Fruit fly (Drosophila melanogaster): Measurements from ENCODE around the gene CG2006.

CG2006 gene

dm6 chr3R:29508551-29509266 is 19.4 kb downstream of the CG2006 start (continued):
- TF ChIP-seq CG6854 (GFP tag; optimal IDR thresholded peaks at IDR 0.05) (no peak), CG6276 (GFP tag; optimal IDR thresholded peaks at IDR 0.05) (peak; percentile 0), esn (GFP tag; optimal IDR thresholded peaks at IDR 0.05) (no peak), topi (GFP tag; optimal IDR thresholded peaks at IDR 0.05) (no peak), net (GFP tag; optimal IDR thresholded peaks at IDR 0.05) (no peak), dac (GFP tag; optimal IDR thresholded peaks at IDR 0.05) (no peak), pdm3 (GFP tag; optimal IDR thresholded peaks at IDR 0.05) (no peak), CG3919 (GFP tag; optimal IDR thresholded peaks at IDR 0.05) (no peak), lz (GFP tag; optimal IDR thresholded peaks at IDR 0.05) (no peak), Hr38 (GFP tag; optimal IDR thresholded peaks at IDR 0.05) (no peak)

dm6 chr3R:29511472-29511871 is 22.2 kb downstream of the CG2006 start:
- TF ChIP-seq acj6 (GFP tag; optimal IDR thresholded peaks at IDR 0.05) (no peak), net (GFP tag; optimal IDR thresholded peaks at IDR 0.05) (no peak), Lpt (GFP tag; optimal IDR thresholded peaks at IDR 0.05) (no peak), CG8119 (GFP tag; IDR thresholded peaks at IDR 0.05) (no peak), CG6276 (GFP tag; optimal IDR thresholded peaks at IDR 0.05) (no peak), esn (GFP tag; optimal IDR thresholded peaks at IDR 0.05) (no peak), CG32006 (GFP tag; optimal IDR thresholded peaks at IDR 0.05) (no peak), CG8319 (GFP tag; optimal IDR thresholded peaks at IDR 0.05) (no peak), CG6792 (GFP tag; optimal IDR thresholded peaks at IDR 0.05) (no peak), lz (GFP tag; optimal IDR thresholded peaks at IDR 0.05) (no peak), Eip93F (GFP tag; optimal IDR thresholded peaks at IDR 0.05) (no peak), spab (GFP tag; optimal IDR thresholded peaks at IDR 0.05) (no peak), Hr39 (GFP tag; optimal IDR thresholded peaks at IDR 0.05) (no peak), CG3919 (GFP tag; optimal IDR thresholded peaks at IDR 0.05) (no peak), Hr38 (GFP tag; optimal IDR thresholded peaks at IDR 0.05) (no peak), CG15336 (GFP tag; IDR thresholded peaks at IDR 0.05) (no peak), Eip78C (GFP tag) (no peak), CG11294 (GFP tag; IDR thresholded peaks at IDR 0.05) (no peak)

dm6 chr3R:29512306-29513044 is 23.2 kb downstream of the CG2006 start:
- TF ChIP-seq Smox (GFP tag; optimal IDR thresholded peaks at IDR 0.05) (no peak), CG7368 (GFP tag; optimal IDR thresholded peaks at IDR 0.05) (no peak), CG15336 (GFP tag; IDR thresholded peaks at IDR 0.05) (0 out of 2 replicates have a peak, but pooled peaks have one; percentile 24), CG6792 (GFP tag; optimal IDR thresholded peaks at IDR 0.05) (no peak), CG6854 (GFP tag; optimal IDR thresholded peaks at IDR 0.05) (no peak), Eip75B (GFP tag; optimal IDR thresholded peaks at IDR 0.05) (no peak)

dm6 chr3R:29515417-29515816 is 26.1 kb downstream of the CG2006 start, which contains the start of gene ND-20L:
Gene ND-20L (plus strand): TSS chr3R:29515717.
- TF ChIP-seq CG6854 (GFP tag; optimal IDR thresholded peaks at IDR 0.05) (no peak), CG8119 (GFP tag; IDR thresholded peaks at IDR 0.05) (no peak), ss (GFP tag; optimal IDR thresholded peaks at IDR 0.05) (no peak), Eip78C (GFP tag) (no peak), CG1621 (tag; optimal IDR thresholded peaks at IDR 0.05) (no peak), CG11762 (GFP tag; optimal IDR thresholded peaks at IDR 0.05; ENCODE audit: insufficient read depth) (no peak), dsx (GFP tag; optimal IDR thresholded peaks at IDR 0.05; ENCODE audit: poor library complexity, severe bottlenecking) (no peak), CG31627 (GFP tag; optimal IDR thresholded peaks at IDR 0.05) (no peak), CG11902 (GFP tag; optimal IDR thresholded peaks at IDR 0.05) (no peak)

- TF ChIP-seq CG8119 (GFP tag; IDR thresholded peaks at IDR 0.05) (no peak), CG7368 (GFP tag; optimal IDR thresholded peaks at IDR 0.05) (no peak), Ets21C (GFP tag; optimal IDR thresholded peaks at IDR 0.05) (no peak), Lpt (GFP tag; optimal IDR thresholded peaks at IDR 0.05) (no peak)
Measured at dm6 chr3R:29516766-29517165, 27.5 kb downstream of the CG2006 start.

Data from whole organism, prepupa.